Fruit fly (Drosophila melanogaster): ENCODE data around the gene pHCl-2.

dm6 chr3R:31305284-31305683, at the start of gene pHCl-2:
- TF ChIP-seq CG10348 (GFP tag; IDR thresholded peaks at IDR 0.05) (no peak), Pif1B (GFP tag; optimal IDR thresholded peaks at IDR 0.05) (no peak)

Data from whole organism, pupa.